Worm (Caenorhabditis elegans): ENCODE measurements around the gene Y57G11C.52.

DNA sequence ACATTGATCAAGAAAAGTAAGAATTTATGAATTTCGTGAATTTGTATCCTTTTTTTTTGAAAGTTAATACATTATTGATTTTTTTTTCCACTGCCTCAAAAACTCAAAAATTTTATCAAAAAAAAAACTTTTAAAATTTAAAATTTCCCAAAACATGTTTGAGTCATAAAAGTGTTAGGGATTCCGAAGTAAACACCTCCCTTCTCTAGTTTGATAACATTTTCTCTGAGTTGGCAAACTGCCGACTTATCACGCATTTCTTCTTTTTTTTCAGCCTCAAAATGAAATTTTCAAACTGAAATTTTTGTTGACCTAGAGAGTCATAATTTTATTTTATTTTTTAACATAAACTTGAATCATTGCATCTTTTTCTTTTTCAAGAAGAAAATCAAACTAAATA, 37.1 kb downstream of the Y57G11C.52 start:
- TF ChIP-seq fos-1 (tag; optimal IDR thresholded peaks at IDR 0.05) (no peak), elt-3 (tag; optimal IDR thresholded peaks at IDR 0.05) (no peak), ceh-82 (tag; optimal IDR thresholded peaks at IDR 0.05) (no peak), lin-15B (tag; optimal IDR thresholded peaks at IDR 0.05) (no peak), unc-86 (tag; optimal IDR thresholded peaks at IDR 0.05) (no peak), irx-1 (tag; optimal IDR thresholded peaks at IDR 0.05) (no peak), zag-1 (tag; optimal IDR thresholded peaks at IDR 0.05) (no peak), egl-27 (tag; optimal IDR thresholded peaks at IDR 0.05) (no peak), unc-62 (GFP tag; optimal IDR thresholded peaks at IDR 0.05) (no peak), nhr-85 (tag) (no peak), ceh-90 (tag; optimal IDR thresholded peaks at IDR 0.05) (no peak), mep-1 (tag; optimal IDR thresholded peaks at IDR 0.05) (no peak), unc-130 (tag; optimal IDR thresholded peaks at IDR 0.05) (no peak)
